Worm (Caenorhabditis elegans): ENCODE measurements around the gene col-87.

The col-87 gene

DNA sequence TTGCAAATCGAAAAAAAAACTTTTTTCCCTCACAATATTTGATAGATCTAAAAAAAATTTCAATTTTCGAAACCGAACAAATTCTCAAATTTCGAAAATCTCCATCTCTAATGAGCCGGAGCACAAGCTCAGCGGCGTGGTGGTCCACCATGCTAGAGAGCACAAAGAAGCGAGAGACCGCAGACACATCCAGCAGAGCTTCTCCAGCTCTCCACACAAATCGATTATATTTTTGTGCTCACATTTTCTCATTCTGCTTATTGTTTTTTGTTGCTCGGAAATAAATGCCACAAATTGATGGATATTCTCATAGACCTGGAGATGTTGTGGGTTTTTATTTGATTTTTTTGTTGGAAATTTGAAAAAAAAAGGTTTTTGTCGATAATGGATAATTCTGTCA lies 7.6 kb upstream of the col-87 start:
- TF ChIP-seq hmg-1.2 (GFP tag; IDR thresholded peaks at IDR 0.05) (peak; percentile 37; the same call in 1 of the 2 replicates), Y79H2A.3 (GFP tag; conservative IDR thresholded peaks at IDR 0.05) (no peak), cebp-2 (GFP tag; IDR thresholded peaks at IDR 0.05) (no peak)

DNA sequence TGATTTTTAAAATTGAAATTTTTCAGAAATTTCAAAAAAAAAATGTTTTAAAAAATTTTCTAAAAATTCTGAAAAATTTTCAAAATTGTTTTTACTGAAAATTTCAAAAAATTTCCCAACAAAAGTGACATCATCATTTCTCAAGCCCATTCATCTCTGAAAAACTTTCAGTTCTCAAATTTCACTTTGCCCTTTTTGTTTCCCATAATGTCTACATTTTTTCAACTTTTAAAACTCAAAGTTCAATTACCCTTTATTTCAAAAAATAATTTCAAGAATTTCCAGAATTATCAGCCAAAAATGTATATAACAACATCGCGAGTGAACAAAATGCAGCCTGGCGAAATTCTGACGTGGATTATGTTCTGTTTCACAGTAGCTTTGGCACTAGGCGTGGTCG lies 6.5 kb upstream of the col-87 start, which contains the start of gene bkip-1:
Gene bkip-1 (plus strand): TSS at position 301 of the 400 bp plus-strand sequence.
- TF ChIP-seq F37B4.10 (GFP tag; IDR thresholded peaks at IDR 0.05), result no peak
- TF ChIP-seq nhr-120 (GFP tag; IDR thresholded peaks at IDR 0.05), result no peak
- TF ChIP-seq atf-7 (tag; optimal IDR thresholded peaks at IDR 0.05), result no peak
- no peak for TF ChIP-seq Y53F4B.3 (GFP tag; IDR thresholded peaks at IDR 0.05)
- TF ChIP-seq F23B12.7 (tag; optimal IDR thresholded peaks at IDR 0.05; ENCODE audit: insufficient read depth), result no peak
- TF ChIP-seq lag-1 (GFP tag; IDR thresholded peaks at IDR 0.05), result no peak
- TF ChIP-seq lsl-1 (GFP tag; optimal IDR thresholded peaks at IDR 0.05), result no peak
- no peak for TF ChIP-seq tbp1 (GFP tag; optimal IDR thresholded peaks at IDR 0.05)

DNA sequence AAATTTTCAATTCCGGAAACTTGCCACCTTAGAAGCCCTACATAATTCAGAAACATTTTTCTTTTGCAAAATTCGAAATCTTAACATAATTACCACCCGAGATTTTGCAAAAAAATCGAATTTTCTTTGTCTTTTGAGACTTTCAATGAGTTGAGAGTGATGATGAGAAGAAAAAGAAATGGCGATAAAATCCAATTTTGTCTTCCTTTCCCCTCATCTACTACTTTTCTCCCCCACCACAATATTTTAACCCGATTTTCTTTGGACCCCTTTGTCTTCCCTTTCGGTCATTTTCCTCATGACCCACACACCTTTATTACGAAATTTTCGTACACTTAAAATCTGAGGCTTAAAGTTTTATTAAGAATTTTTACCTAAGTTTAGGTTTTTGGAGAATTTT lies 3.9 kb upstream of the col-87 start:
- TF ChIP-seq tlf-1 (GFP tag; optimal IDR thresholded peaks at IDR 0.05) (no peak), ztf-6 (GFP tag; IDR thresholded peaks at IDR 0.05) (no peak), F23B12.7 (tag; optimal IDR thresholded peaks at IDR 0.05; ENCODE audit: insufficient read depth) (no peak), attf-5 (GFP tag; optimal IDR thresholded peaks at IDR 0.05) (no peak), chd-7 (tag; optimal IDR thresholded peaks at IDR 0.05) (no peak), F39B2.1 (GFP tag; IDR thresholded peaks at IDR 0.05) (no peak), hmg-1.2 (GFP tag; IDR thresholded peaks at IDR 0.05) (no peak), Y53F4B.3 (GFP tag; IDR thresholded peaks at IDR 0.05) (no peak)

DNA sequence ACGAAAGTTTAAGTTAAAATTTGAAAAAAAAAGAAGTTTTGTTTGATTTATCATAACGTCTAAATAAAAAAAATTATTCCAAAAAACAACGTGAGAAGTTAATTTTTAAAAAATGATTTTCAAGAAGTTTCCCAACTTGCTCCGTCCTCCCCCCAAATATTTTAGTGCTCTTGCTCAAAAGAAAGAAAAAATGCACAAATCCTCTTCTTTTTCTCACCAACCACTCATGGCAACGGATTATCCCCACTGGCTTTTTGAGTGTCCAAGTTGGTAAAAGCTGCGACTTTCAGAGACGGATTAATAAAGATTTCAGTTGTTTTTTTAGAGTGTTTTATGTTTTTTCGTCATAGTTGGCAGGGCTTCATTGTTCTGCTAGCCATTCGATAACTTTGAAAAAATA lies 3.0 kb upstream of the col-87 start, which contains the start of gene Y39G8C.2:
Gene Y39G8C.2 (minus strand): TSS at position 101 of the 400 bp plus-strand sequence.
- TF ChIP-seq rec-8 (tag; optimal IDR thresholded peaks at IDR 0.05), result no peak
- TF ChIP-seq F22D6.2 (tag; optimal IDR thresholded peaks at IDR 0.05), result no peak
- no peak for TF ChIP-seq B0336.3 (GFP tag; IDR thresholded peaks at IDR 0.05)
- TF ChIP-seq K11D2.4 (GFP tag; IDR thresholded peaks at IDR 0.05), result no peak
- TF ChIP-seq B0035.1 (tag; optimal IDR thresholded peaks at IDR 0.05), result no peak
- no peak for TF ChIP-seq snpc-4 (GFP tag; optimal IDR thresholded peaks at IDR 0.05)
- TF ChIP-seq snpc-4 (tag; optimal IDR thresholded peaks at IDR 0.05), result no peak
- no peak for TF ChIP-seq ztf-25 (GFP tag; IDR thresholded peaks at IDR 0.05)
- TF ChIP-seq gei-17 (GFP tag; optimal IDR thresholded peaks at IDR 0.05), result no peak
- no peak for TF ChIP-seq unc-130 (GFP tag; optimal IDR thresholded peaks at IDR 0.05)
- TF ChIP-seq lsy-27 (tag; optimal IDR thresholded peaks at IDR 0.05; ENCODE audit: borderline replicate concordance, insufficient read depth), result no peak
- TF ChIP-seq hsf-1 (GFP tag; IDR thresholded peaks at IDR 0.05), result no peak

DNA sequence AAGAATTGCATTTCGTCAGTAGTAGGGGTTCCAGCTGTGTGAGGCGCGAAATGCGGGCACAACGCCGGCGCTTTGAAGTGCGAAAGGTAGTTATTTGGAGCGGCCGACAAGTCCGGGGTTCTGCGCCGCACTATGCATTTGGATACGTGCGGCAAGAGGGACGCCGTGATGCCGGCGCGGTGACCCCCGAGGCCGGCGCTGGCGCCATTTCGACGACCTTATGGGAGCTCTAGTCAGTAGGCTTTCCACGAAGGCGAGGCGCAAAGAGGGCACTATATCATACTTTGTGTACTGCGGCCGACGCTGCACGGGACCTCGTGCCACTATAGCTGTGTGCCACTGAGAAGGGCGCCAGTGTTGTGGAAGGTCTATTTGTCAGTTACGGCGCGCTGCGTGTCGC lies 2.3 kb upstream of the col-87 start:
- TF ChIP-seq ztf-3 (GFP tag; optimal IDR thresholded peaks at IDR 0.05), result no peak
- no peak for TF ChIP-seq xnd-1 (tag; optimal IDR thresholded peaks at IDR 0.05)
- TF ChIP-seq F22D6.2 (tag; optimal IDR thresholded peaks at IDR 0.05), result no peak
- peak; percentile 81 for TF ChIP-seq zfh-2 (GFP tag; conservative IDR thresholded peaks at IDR 0.05)
- TF ChIP-seq nhr-80 (tag; optimal IDR thresholded peaks at IDR 0.05), result no peak
- TF ChIP-seq efl-1 (GFP tag; optimal IDR thresholded peaks at IDR 0.05), result no peak
- TF ChIP-seq snpc-4 (GFP tag; optimal IDR thresholded peaks at IDR 0.05), result no peak
- TF ChIP-seq snpc-4 (tag; optimal IDR thresholded peaks at IDR 0.05), result peak in 2 of 4 experiments; percentile 26 to 46
- no peak for TF ChIP-seq D2030.7 (GFP tag; IDR thresholded peaks at IDR 0.05)
- TF ChIP-seq B0261.1 (tag; optimal IDR thresholded peaks at IDR 0.05), result no peak
- TF ChIP-seq ztf-18 (tag; optimal IDR thresholded peaks at IDR 0.05), result no peak
- TF ChIP-seq dpl-1 (GFP tag; optimal IDR thresholded peaks at IDR 0.05), result no peak
- no peak for TF ChIP-seq egl-18 (GFP tag; IDR thresholded peaks at IDR 0.05)
- TF ChIP-seq sptf-2 (GFP tag; optimal IDR thresholded peaks at IDR 0.05), result no peak
- TF ChIP-seq Y56A3A.18 (GFP tag; IDR thresholded peaks at IDR 0.05), result no peak
- TF ChIP-seq ZK185.1 (tag; optimal IDR thresholded peaks at IDR 0.05; ENCODE audit: poor library complexity, severe bottlenecking), result no peak
- TF ChIP-seq Y53G8AR.9 (GFP tag; conservative IDR thresholded peaks at IDR 0.05), result no peak
- no peak for TF ChIP-seq hlh-26 (GFP tag; conservative IDR thresholded peaks at IDR 0.05)
